Worm (Caenorhabditis elegans) whole organism, young adult: ENCODE measurements around the gene F47G3.1.

ENCODE experiments used
- F57C9.4 ChIP-seq: sonication (generic microtip); optimal IDR thresholded peaks from 2 replicates; lab custom pipeline; 2017; ENCODE audit warnings: mild to moderate bottlenecking, missing genetic modification characterization, missing compliant biosample characterization
- aptf-3 ChIP-seq: fragments of 200-800 bp; sonication (Bioruptor generic); IDR thresholded peaks from 2 replicates; pipeline ENCODE4 v1.3.6; 2022; ENCODE audit warnings: missing genetic modification characterization, missing compliant biosample characterization
- attf-5 ChIP-seq: fragments of 200-800 bp; sonication (Bioruptor generic); optimal IDR thresholded peaks from 2 replicates; lab custom pipeline; 2018; ENCODE audit warnings: mild to moderate bottlenecking, missing genetic modification characterization, missing compliant biosample characterization
- bed-1 ChIP-seq: fragments of 200-800 bp; sonication (Bioruptor generic); IDR thresholded peaks from 2 replicates; pipeline ENCODE4 v1.3.6; 2022; ENCODE audit warnings: missing genetic modification reagents, missing genetic modification characterization, missing compliant biosample characterization
- cebp-2 ChIP-seq: fragments of 200-800 bp; sonication (Bioruptor generic); IDR thresholded peaks from 2 replicates; pipeline ENCODE4 v1.3.6; 2022; ENCODE audit warnings: missing genetic modification characterization, missing compliant biosample characterization
- ceh-100 ChIP-seq: fragments of 200-800 bp; sonication (Bioruptor generic); IDR thresholded peaks from 2 replicates; pipeline ENCODE4 v1.3.6; 2022; ENCODE audit warnings: missing genetic modification reagents, missing genetic modification characterization, missing compliant biosample characterization
- ceh-79 ChIP-seq: sonication (generic microtip); optimal IDR thresholded peaks from 2 replicates; lab custom pipeline; 2017; ENCODE audit warnings: mild to moderate bottlenecking, missing genetic modification characterization, missing compliant biosample characterization
- lin-40 ChIP-seq: sonication (generic microtip); optimal IDR thresholded peaks from 2 replicates; lab custom pipeline; 2016; ENCODE audit warnings: missing genetic modification characterization, mild to moderate bottlenecking, missing compliant biosample characterization, missing genotype, missing genetic modification reagents
- ztf-18 ChIP-seq: sonication (generic microtip); optimal IDR thresholded peaks from 2 replicates; lab custom pipeline; 2016; ENCODE audit warnings: missing genotype, mild to moderate bottlenecking, missing genetic modification characterization, missing compliant biosample characterization

DNA sequence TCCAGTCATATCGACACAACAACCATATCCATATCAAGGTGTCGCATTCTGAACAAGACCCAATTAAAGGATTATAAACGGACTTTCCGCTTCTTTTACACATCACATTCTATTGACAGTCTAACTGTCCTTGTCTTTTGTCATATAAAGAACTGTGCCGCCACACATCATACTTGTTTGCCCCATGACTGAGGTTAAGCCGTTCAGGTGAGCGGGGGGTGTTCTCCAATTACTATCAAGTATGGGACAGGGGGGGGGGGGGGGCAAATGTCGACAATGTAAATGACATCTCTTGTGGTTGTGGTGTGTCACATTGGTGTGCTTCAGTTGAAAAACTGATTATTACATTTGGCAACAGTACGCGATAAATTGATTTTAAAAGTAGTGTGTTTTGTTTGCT, 48.3 kb downstream of the F47G3.1 start:
- TF ChIP-seq ztf-18 (tag; lab: Kevin White, UChicago) (no peak), bed-1 (GFP tag; lab: Robert Waterston, UW) (no peak), cebp-2 (GFP tag; lab: Robert Waterston, UW) (no peak), aptf-3 (no peak), ceh-100 (no peak), F57C9.4 (tag; lab: Kevin White, UChicago) (no peak), ceh-79 (tag; lab: Kevin White, UChicago) (no peak), attf-5 (GFP tag; lab: Kevin White, UChicago) (no peak), lin-40 (tag; lab: Kevin White, UChicago) (no peak)
